Worm (Caenorhabditis elegans) whole organism, L2 larva: ENCODE measurements around the gene srlf-26.

Experiments
- aly-2 ChIP-seq: fragments of 150-350 bp; optimal IDR thresholded peaks from 2 replicates; lab custom pipeline; 2014; ENCODE audit warnings: missing biosample characterization, missing genetic modification characterization
- ama-1 ChIP-seq: fragments of 150-350 bp; optimal IDR thresholded peaks from 2 replicates; lab custom pipeline; 2018; ENCODE audit warnings: inconsistent platforms
- lin-39 ChIP-seq: fragments of 150-350 bp; optimal IDR thresholded peaks from 2 replicates; lab custom pipeline; 2014; ENCODE audit warnings: missing biosample characterization, missing genetic modification reagents, missing genetic modification characterization

DNA sequence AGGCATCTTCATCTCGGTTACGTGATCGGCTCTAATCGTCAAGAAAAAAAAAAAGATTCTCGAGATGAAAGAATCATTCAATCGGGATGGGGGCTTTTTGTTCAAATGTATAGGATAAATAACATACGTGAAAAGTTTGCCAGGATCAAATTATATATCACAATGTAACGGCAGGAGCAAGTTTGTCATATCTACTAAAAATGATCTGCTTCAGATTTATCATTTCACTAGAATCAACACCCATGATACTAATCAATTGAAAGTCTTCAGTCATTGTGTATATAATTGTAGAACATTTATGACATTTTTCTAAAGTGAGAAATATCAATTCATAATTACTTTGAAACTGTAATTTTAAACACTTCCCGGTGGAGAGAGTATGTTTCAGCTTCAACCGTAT lies 18.2 kb downstream of the srlf-26 start:
- no peak for TF ChIP-seq lin-39 (tag; lab: Kevin White, UChicago)
- TF ChIP-seq ama-1 (lab: Kevin White, UChicago), result no peak
- no peak for TF ChIP-seq aly-2 (tag; lab: Kevin White, UChicago)
